Worm (Caenorhabditis elegans) whole organism, mixed stage, embryonic: ENCODE data around the gene glt-4.
A peak's percentile ranks its signal among the peaks of the same experiment; 100 is the strongest.

Experiments used
- M03D4.4 ChIP-seq: sonication (generic microtip); optimal IDR thresholded peaks from 2 replicates; lab custom pipeline; 2017; ENCODE audit warnings: mild to moderate bottlenecking, missing genetic modification characterization, missing compliant biosample characterization
- bed-3 ChIP-seq: fragments of 200-800 bp; sonication (Bioruptor generic); optimal IDR thresholded peaks from 3 replicates; lab custom pipeline; 2018; ENCODE audit warnings: mild to moderate bottlenecking, missing genetic modification characterization, moderate library complexity, missing compliant biosample characterization
- blmp-1 ChIP-seq: fragments of 150-350 bp; optimal IDR thresholded peaks from 2 replicates; lab custom pipeline; 2014; ENCODE audit warnings: missing biosample characterization, missing genetic modification characterization
- ceh-39 ChIP-seq: fragments of 150-350 bp; optimal IDR thresholded peaks from 2 replicates; lab custom pipeline; 2014; ENCODE audit warnings: missing biosample characterization, missing genetic modification characterization
- ceh-43 ChIP-seq: fragments of 200-800 bp; sonication (Bioruptor generic); optimal IDR thresholded peaks from 2 replicates; lab custom pipeline; 2018; ENCODE audit warnings: mild to moderate bottlenecking, missing genetic modification characterization, moderate library complexity, missing compliant biosample characterization
- ceh-83 ChIP-seq: fragments of 200-800 bp; sonication (Bioruptor generic); optimal IDR thresholded peaks from 2 replicates; lab custom pipeline; 2018; ENCODE audit warnings: mild to moderate bottlenecking, missing genetic modification characterization, missing compliant biosample characterization
- ces-1 ChIP-seq: fragments of 150-350 bp; optimal IDR thresholded peaks from 2 replicates; lab custom pipeline; 2014; ENCODE audit warnings: missing biosample characterization, missing genetic modification reagents, missing genetic modification characterization
- cnd-1 ChIP-seq: fragments of 200-800 bp; sonication (Bioruptor generic); optimal IDR thresholded peaks from 2 replicates; lab custom pipeline; 2018; ENCODE audit warnings: mild to moderate bottlenecking, missing genetic modification characterization, missing compliant biosample characterization
- drap-1 ChIP-seq: fragments of 200-800 bp; sonication (Bioruptor generic); optimal IDR thresholded peaks from 3 replicates; lab custom pipeline; 2018; ENCODE audit warnings: mild to moderate bottlenecking, missing genetic modification characterization, missing compliant biosample characterization
- elt-1 ChIP-seq: sonication (generic microtip); optimal IDR thresholded peaks from 2 replicates; lab custom pipeline; 2017; ENCODE audit warnings: missing genetic modification characterization, mild to moderate bottlenecking, missing compliant biosample characterization, antibody characterized with exemption, moderate library complexity, borderline replicate concordance; ENCODE audit not compliant: insufficient read depth
- elt-3 ChIP-seq: fragments of 150-350 bp; optimal IDR thresholded peaks from 2 replicates; lab custom pipeline; 2014; ENCODE audit warnings: missing biosample characterization, missing genetic modification characterization
- flh-1 ChIP-seq: fragments of 200-800 bp; sonication (Bioruptor generic); optimal IDR thresholded peaks from 2 replicates; lab custom pipeline; 2018; ENCODE audit warnings: mild to moderate bottlenecking, missing genetic modification characterization, moderate library complexity, missing compliant biosample characterization
- ham-2 ChIP-seq: fragments of 200-800 bp; sonication (Bioruptor generic); optimal IDR thresholded peaks from 2 replicates; lab custom pipeline; 2018; ENCODE audit warnings: mild to moderate bottlenecking, missing genetic modification characterization, missing compliant biosample characterization
- hlh-1 ChIP-seq: fragments of 150-350 bp; optimal IDR thresholded peaks from 2 replicates; lab custom pipeline; 2014; ENCODE audit warnings: missing biosample characterization, missing genetic modification reagents, missing genetic modification characterization
- lin-13 ChIP-seq: fragments of 150-350 bp; optimal IDR thresholded peaks from 2 replicates; lab custom pipeline; 2014; ENCODE audit warnings: missing biosample characterization, missing genetic modification characterization
- lin-32 ChIP-seq: fragments of 200-800 bp; sonication (Bioruptor generic); optimal IDR thresholded peaks from 2 replicates; lab custom pipeline; 2018; ENCODE audit warnings: mild to moderate bottlenecking, missing genetic modification characterization, missing compliant biosample characterization
- lsy-2 ChIP-seq: fragments of 150-350 bp; optimal IDR thresholded peaks from 2 replicates; lab custom pipeline; 2014; ENCODE audit warnings: missing biosample characterization, missing genetic modification characterization
- mab-5 ChIP-seq: fragments of 150-350 bp; optimal IDR thresholded peaks from 2 replicates; lab custom pipeline; 2014; ENCODE audit warnings: missing biosample characterization, missing genetic modification characterization
- mep-1 ChIP-seq: fragments of 150-350 bp; optimal IDR thresholded peaks from 2 replicates; lab custom pipeline; 2017; ENCODE audit warnings: missing biosample characterization, missing genetic modification reagents, missing genetic modification characterization, inconsistent platforms
- mls-2 ChIP-seq: sonication (generic microtip); optimal IDR thresholded peaks from 2 replicates; lab custom pipeline; 2016; ENCODE audit warnings: mild to moderate bottlenecking, missing genetic modification characterization, moderate library complexity, missing compliant biosample characterization
- nhr-12 ChIP-seq: fragments of 150-350 bp; optimal IDR thresholded peaks from 2 replicates; lab custom pipeline; 2014; ENCODE audit warnings: missing biosample characterization, missing genetic modification characterization
- nhr-2 ChIP-seq: fragments of 150-350 bp; optimal IDR thresholded peaks from 2 replicates; lab custom pipeline; 2014; ENCODE audit warnings: missing biosample characterization, missing genetic modification characterization
- nhr-237 ChIP-seq: fragments of 150-350 bp; optimal IDR thresholded peaks from 2 replicates; lab custom pipeline; 2014; ENCODE audit warnings: missing biosample characterization, missing genetic modification characterization
- nhr-28 ChIP-seq: fragments of 150-350 bp; optimal IDR thresholded peaks from 2 replicates; lab custom pipeline; 2014; ENCODE audit warnings: missing biosample characterization, missing genetic modification characterization
- nhr-76 ChIP-seq: sonication (generic microtip); optimal IDR thresholded peaks from 2 replicates; lab custom pipeline; 2017; ENCODE audit warnings: missing biosample characterization, missing genetic modification characterization
- pha-4 ChIP-seq: fragments of 150-350 bp; optimal IDR thresholded peaks from 2 replicates; lab custom pipeline; 2018; ENCODE audit warnings: missing biosample characterization, missing genetic modification reagents, missing genetic modification characterization
- sem-2 ChIP-seq: fragments of 200-800 bp; sonication (Bioruptor generic); optimal IDR thresholded peaks from 2 replicates; lab custom pipeline; 2018; ENCODE audit warnings: mild to moderate bottlenecking, missing genetic modification characterization, missing compliant biosample characterization
- snpc-4 ChIP-seq: fragments of 150-350 bp; optimal IDR thresholded peaks from 2 replicates; lab custom pipeline; 2014; ENCODE audit warnings: missing biosample characterization, missing genetic modification characterization
- sptf-1 ChIP-seq: sonication (generic microtip); optimal IDR thresholded peaks from 2 replicates; lab custom pipeline; 2017; ENCODE audit warnings: mild to moderate bottlenecking, missing genetic modification characterization, moderate library complexity, missing compliant biosample characterization
- tbx-8 ChIP-seq: fragments of 200-800 bp; sonication (Bioruptor generic); optimal IDR thresholded peaks from 2 replicates; lab custom pipeline; 2018; ENCODE audit warnings: mild to moderate bottlenecking, missing genetic modification characterization, moderate library complexity, missing compliant biosample characterization
- unc-120 ChIP-seq: sonication (generic microtip); optimal IDR thresholded peaks from 2 replicates; lab custom pipeline; 2017; ENCODE audit warnings: missing genetic modification characterization, missing compliant biosample characterization; ENCODE audit not compliant: poor library complexity, severe bottlenecking
- unc-39 ChIP-seq: fragments of 150-350 bp; optimal IDR thresholded peaks from 2 replicates; lab custom pipeline; 2014; ENCODE audit warnings: missing biosample characterization, missing genetic modification characterization
- unc-62 ChIP-seq: fragments of 150-350 bp; optimal IDR thresholded peaks from 2 replicates; lab custom pipeline; 2014; ENCODE audit warnings: missing biosample characterization, missing genetic modification reagents, missing genetic modification characterization
- zip-8 ChIP-seq: fragments of 150-350 bp; optimal IDR thresholded peaks from 2 replicates; lab custom pipeline; 2014; ENCODE audit warnings: missing biosample characterization, missing genetic modification characterization
- ztf-11 ChIP-seq: fragments of 150-350 bp; optimal IDR thresholded peaks from 2 replicates; lab custom pipeline; 2014; ENCODE audit warnings: missing biosample characterization, missing genetic modification characterization

Gene glt-4

DNA sequence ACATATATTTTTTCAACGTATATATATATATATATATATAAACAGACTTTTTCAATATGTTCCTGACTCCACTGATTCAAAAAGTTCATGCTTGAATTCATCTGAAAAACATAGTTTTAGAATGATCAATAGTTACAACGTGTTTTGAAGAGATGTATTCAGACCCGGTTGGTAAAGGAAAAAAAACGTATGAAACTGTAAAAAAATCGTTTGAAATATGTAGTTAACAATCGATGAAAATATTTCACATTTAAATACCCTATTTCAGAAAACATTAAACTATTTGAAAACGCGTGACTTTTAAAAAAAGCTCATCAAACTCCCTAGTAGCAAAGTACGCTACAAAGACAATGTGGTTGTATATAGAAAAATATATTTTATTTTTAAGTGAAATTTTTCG is 42.6 kb upstream of the glt-4 start, which contains the start of gene C03B1.14:
Gene C03B1.14 (minus strand): TSS at position 101 of the 400 bp plus-strand sequence.
- no peak for TF ChIP-seq lin-32
- TF ChIP-seq ceh-83 (GFP tag; lab: Kevin White, UChicago): no peak
- no peak for TF ChIP-seq bed-3
- TF ChIP-seq blmp-1 (tag; lab: Kevin White, UChicago): no peak
- TF ChIP-seq ceh-43: no peak
- no peak for TF ChIP-seq nhr-2 (tag; lab: Kevin White, UChicago)
- TF ChIP-seq flh-1 (GFP tag; lab: Kevin White, UChicago): no peak
- no peak for TF ChIP-seq snpc-4 (tag; lab: Kevin White, UChicago)
- no peak for TF ChIP-seq sem-2 (GFP tag; lab: Kevin White, UChicago)

DNA sequence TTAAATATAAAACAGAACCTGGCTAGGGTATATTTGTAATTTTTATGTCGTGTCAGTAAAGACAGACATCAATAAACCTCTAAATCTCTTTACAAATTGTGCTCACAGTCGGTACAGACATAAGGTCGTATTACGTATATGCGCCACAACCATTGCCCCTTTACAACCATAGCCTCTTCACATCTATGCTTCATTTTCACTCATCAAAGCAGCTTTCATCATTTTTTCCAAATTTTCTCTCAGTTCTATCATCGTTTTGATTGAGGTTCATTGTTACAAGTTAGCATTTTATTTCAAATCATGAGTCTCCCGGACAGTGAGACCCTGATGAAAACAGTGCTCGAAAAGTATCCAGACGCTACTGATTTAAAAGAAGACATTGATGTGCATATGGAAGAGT is 39.0 kb upstream of the glt-4 start, which contains the start of gene C03B1.4:
Gene C03B1.4 (plus strand): TSS at position 301 of the 400 bp plus-strand sequence.
- TF ChIP-seq nhr-76 (tag; lab: Kevin White, UChicago) (no peak), nhr-12 (tag; lab: Kevin White, UChicago) (no peak), unc-120 (tag; lab: Kevin White, UChicago) (no peak), flh-1 (GFP tag; lab: Kevin White, UChicago) (no peak), unc-62 (GFP tag; lab: Kevin White, UChicago) (no peak), drap-1 (GFP tag; lab: Kevin White, UChicago) (no peak), cnd-1 (tag; lab: Kevin White, UChicago) (no peak)

DNA sequence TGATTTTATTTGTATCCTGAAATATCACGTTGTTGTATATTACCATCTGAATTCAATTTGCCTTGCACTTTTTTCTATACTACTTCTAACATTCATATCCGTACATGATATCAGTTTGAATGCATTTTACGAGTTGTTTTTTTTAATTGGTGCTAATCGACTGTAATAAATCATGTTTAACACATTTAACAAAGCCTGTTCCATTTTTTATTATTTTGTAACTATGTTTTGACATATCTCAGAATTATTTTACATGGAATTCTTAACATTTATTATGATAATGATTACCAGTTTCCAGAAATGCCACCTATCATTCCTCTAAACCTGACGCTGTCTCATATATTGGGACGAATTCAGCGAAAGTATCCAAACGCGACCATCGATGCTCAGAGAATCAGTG is 37.5 kb upstream of the glt-4 start, which contains the start of gene C03B1.3:
Gene C03B1.3 (plus strand): TSS at position 301 of the 400 bp plus-strand sequence.
- TF ChIP-seq nhr-28 (tag; lab: Kevin White, UChicago): no peak

DNA sequence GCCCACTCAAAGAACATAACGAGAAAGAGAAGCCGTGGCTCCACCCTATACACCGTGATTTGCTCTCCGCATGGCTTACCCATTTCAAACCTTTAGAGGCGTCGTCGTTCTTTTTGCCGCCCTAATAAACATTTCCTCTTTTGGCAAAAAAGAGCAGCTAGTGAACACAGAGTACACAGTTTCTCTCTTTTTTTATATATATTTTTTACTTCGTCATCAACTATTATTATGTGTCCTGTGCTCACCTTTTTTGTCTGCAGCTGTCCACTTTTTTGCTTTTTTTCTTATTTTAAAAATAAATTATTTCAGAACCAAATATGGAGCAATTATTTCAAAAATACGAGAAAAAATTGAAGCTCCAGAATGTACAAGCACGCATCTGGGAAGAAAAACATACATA is 33.5 kb upstream of the glt-4 start, which contains the start of gene C03B1.2:
Gene C03B1.2 (plus strand): TSS at position 301 of the 400 bp plus-strand sequence.
- TF ChIP-seq ceh-39 (tag; lab: Kevin White, UChicago): no peak

DNA sequence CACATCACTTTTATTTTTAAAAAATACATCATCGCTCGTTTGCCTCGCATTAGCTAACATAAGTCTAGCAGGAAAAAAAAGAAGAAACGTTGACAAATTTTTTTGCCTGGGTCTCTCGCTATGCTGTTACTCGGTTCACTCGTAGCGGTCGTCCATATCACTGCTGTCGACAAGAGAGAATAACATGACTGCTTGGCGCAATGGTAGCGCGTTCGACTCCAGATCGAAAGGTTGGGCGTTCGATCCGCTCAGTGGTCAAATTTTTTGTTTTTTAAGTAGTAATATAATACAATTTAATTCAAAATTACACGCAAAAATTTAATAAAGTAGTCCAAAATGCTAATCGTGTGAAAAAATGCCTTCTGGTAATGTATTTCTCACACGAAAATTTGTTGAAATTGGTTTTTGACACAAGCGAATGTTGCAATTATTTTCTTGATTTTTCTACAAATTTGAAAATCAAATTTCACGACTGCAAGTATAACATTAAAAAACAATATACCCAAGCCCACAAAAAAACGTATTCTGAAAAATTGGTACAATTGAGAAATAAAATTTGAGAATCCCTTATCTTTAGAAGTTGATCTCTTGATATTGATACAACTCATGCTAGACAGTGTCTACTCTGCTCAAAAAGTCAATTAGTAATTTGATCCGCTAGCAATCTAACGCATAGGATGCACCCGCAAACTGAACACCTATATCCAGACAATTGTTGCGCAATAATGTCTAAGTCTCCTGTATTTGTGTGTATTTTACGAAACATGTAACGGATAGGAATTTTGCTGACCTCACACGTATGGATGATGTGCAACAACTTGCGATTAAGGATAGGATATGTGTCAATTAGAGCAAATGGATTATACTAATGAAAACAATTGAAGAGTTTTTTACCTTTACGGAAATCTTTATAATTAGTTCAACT is 31.8 kb upstream of the glt-4 start:
- TF ChIP-seq mep-1: peak; percentile 11
- TF ChIP-seq mab-5 (tag; lab: Kevin White, UChicago): peak; percentile 22
- TF ChIP-seq lin-13 (tag; lab: Kevin White, UChicago): no peak
- peak; percentile 59 for TF ChIP-seq unc-120 (tag; lab: Kevin White, UChicago)
- peak; percentile 71 for TF ChIP-seq bed-3
- TF ChIP-seq ceh-43: peak; percentile 58
- TF ChIP-seq tbx-8: peak; percentile 79
- peak; percentile 84 for TF ChIP-seq ceh-83 (GFP tag; lab: Kevin White, UChicago)
- peak; percentile 66 for TF ChIP-seq nhr-2 (tag; lab: Kevin White, UChicago)
- TF ChIP-seq unc-39 (tag; lab: Kevin White, UChicago): no peak
- TF ChIP-seq ztf-11 (tag; lab: Kevin White, UChicago): no peak
- TF ChIP-seq nhr-76 (tag; lab: Kevin White, UChicago): no peak
- TF ChIP-seq nhr-237 (tag; lab: Kevin White, UChicago): peak; percentile 20
- TF ChIP-seq M03D4.4 (tag; lab: Kevin White, UChicago): peak; percentile 83
- no peak for TF ChIP-seq elt-1 (tag; lab: Kevin White, UChicago)
- TF ChIP-seq mls-2 (tag; lab: Kevin White, UChicago): peak; percentile 77
- peak; percentile 68 for TF ChIP-seq cnd-1 (tag; lab: Kevin White, UChicago)
- TF ChIP-seq lsy-2 (tag; lab: Kevin White, UChicago): no peak
- TF ChIP-seq sptf-1 (tag; lab: Kevin White, UChicago): peak; percentile 88
- TF ChIP-seq nhr-28 (tag; lab: Kevin White, UChicago): no peak
- peak; percentile 76 for TF ChIP-seq zip-8 (tag; lab: Kevin White, UChicago)
- peak; percentile 71 for TF ChIP-seq sem-2 (GFP tag; lab: Kevin White, UChicago)
- TF ChIP-seq lin-32: peak; percentile 37
- TF ChIP-seq hlh-1: peak; percentile 46
- TF ChIP-seq pha-4: no peak
- peak; percentile 43 for TF ChIP-seq flh-1 (GFP tag; lab: Kevin White, UChicago)
- no peak for TF ChIP-seq nhr-12 (tag; lab: Kevin White, UChicago)
- TF ChIP-seq ceh-39 (tag; lab: Kevin White, UChicago): no peak
- no peak for TF ChIP-seq snpc-4 (tag; lab: Kevin White, UChicago)
- TF ChIP-seq drap-1 (GFP tag; lab: Kevin White, UChicago): peak; percentile 79
- no peak for TF ChIP-seq elt-3 (tag; lab: Kevin White, UChicago)
- no peak for TF ChIP-seq ces-1 (GFP tag; lab: Kevin White, UChicago)
- TF ChIP-seq ham-2 (GFP tag; lab: Kevin White, UChicago): peak; percentile 47
- no peak for TF ChIP-seq unc-62 (GFP tag; lab: Kevin White, UChicago)
- no peak for TF ChIP-seq blmp-1 (tag; lab: Kevin White, UChicago)
